Fruit fly (Drosophila melanogaster) whole organism, pupa: ENCODE data around the gene CG6283.
A peak's percentile ranks its signal among the peaks of the same experiment; 100 is the strongest.

Experiments
- CG10348 ChIP-seq: fragments of 200-800 bp; sonication (Bioruptor generic); IDR thresholded peaks from 2 replicates; pipeline ENCODE4 v1.3.6; 2022; ENCODE audit warnings: missing biosample characterization, missing genetic modification characterization
- CG12605 ChIP-seq: fragments of 200-800 bp; sonication (Bioruptor generic); IDR thresholded peaks from 2 replicates; pipeline ENCODE4 v1.3.6; 2022; ENCODE audit warnings: missing biosample characterization, missing genetic modification characterization
- CG13204 ChIP-seq: fragments of 200-800 bp; sonication (Bioruptor generic); optimal IDR thresholded peaks from 2 replicates; lab custom pipeline; 2018; ENCODE audit warnings: missing biosample characterization, mild to moderate bottlenecking, missing genetic modification characterization, moderate library complexity
- CG14655 ChIP-seq: fragments of 200-800 bp; sonication (Bioruptor generic); optimal IDR thresholded peaks from 3 replicates; lab custom pipeline; 2017; ENCODE audit warnings: mild to moderate bottlenecking, missing biosample characterization, missing genetic modification reagents, missing genetic modification characterization
- CG15710 ChIP-seq: fragments of 200-800 bp; sonication (Bioruptor generic); optimal IDR thresholded peaks from 2 replicates; lab custom pipeline; 2018; ENCODE audit warnings: missing biosample characterization, mild to moderate bottlenecking, missing genetic modification characterization, moderate library complexity
- CG17806 ChIP-seq: fragments of 200-800 bp; sonication (Bioruptor generic); optimal IDR thresholded peaks from 2 replicates; lab custom pipeline; 2018; ENCODE audit warnings: missing biosample characterization, mild to moderate bottlenecking, missing genetic modification characterization, moderate library complexity
- CG32121 ChIP-seq: fragments of 200-800 bp; sonication (Bioruptor generic); IDR thresholded peaks from 2 replicates; pipeline ENCODE4 v1.3.6; 2022; ENCODE audit warnings: missing biosample characterization, missing genetic modification characterization
- CG34367 ChIP-seq: fragments of 200-800 bp; sonication (Bioruptor generic); optimal IDR thresholded peaks from 2 replicates; lab custom pipeline; 2018; ENCODE audit warnings: missing biosample characterization, mild to moderate bottlenecking, missing genetic modification characterization
- CG4496 ChIP-seq: fragments of 200-800 bp; sonication (Bioruptor generic); IDR thresholded peaks from 3 replicates; pipeline ENCODE4 v1.3.6; 2022; ENCODE audit warnings: missing biosample characterization, missing genetic modification characterization
- CG8159 ChIP-seq: fragments of 200-800 bp; sonication (Bioruptor generic); optimal IDR thresholded peaks from 3 replicates; lab custom pipeline; 2018; ENCODE audit warnings: missing biosample characterization, mild to moderate bottlenecking, missing genetic modification characterization, moderate library complexity
- CG8301 ChIP-seq: fragments of 200-800 bp; sonication (Bioruptor generic); optimal IDR thresholded peaks from 2 replicates; lab custom pipeline; 2018; ENCODE audit warnings: missing biosample characterization, mild to moderate bottlenecking, missing genetic modification characterization
- CG9948 ChIP-seq: fragments of 200-800 bp; sonication (Bioruptor generic); optimal IDR thresholded peaks from 2 replicates; lab custom pipeline; 2018; ENCODE audit warnings: missing biosample characterization, mild to moderate bottlenecking, missing genetic modification characterization, moderate library complexity
- D1 ChIP-seq: fragments of 200-800 bp; sonication (Bioruptor generic); optimal IDR thresholded peaks from 2 replicates; lab custom pipeline; 2018; ENCODE audit warnings: missing biosample characterization, mild to moderate bottlenecking, missing genetic modification characterization, moderate library complexity
- EcR ChIP-seq: fragments of 200-800 bp; sonication (Bioruptor generic); optimal IDR thresholded peaks from 3 replicates; lab custom pipeline; 2019; ENCODE audit warnings: missing biosample characterization, missing genetic modification characterization, mild to moderate bottlenecking, moderate library complexity, missing genetic modification reagents
- Ets98B ChIP-seq: fragments of 200-800 bp; sonication (Bioruptor generic); IDR thresholded peaks from 2 replicates; pipeline ENCODE4 v1.3.6; 2022; ENCODE audit warnings: missing biosample characterization, missing genetic modification characterization
- Pif1A ChIP-seq: fragments of 200-800 bp; sonication (Bioruptor generic); optimal IDR thresholded peaks from 3 replicates; lab custom pipeline; 2016; ENCODE audit warnings: missing biosample characterization, missing genetic modification characterization
- Pif1B ChIP-seq: fragments of 200-800 bp; sonication (Bioruptor generic); optimal IDR thresholded peaks from 3 replicates; lab custom pipeline; 2016; ENCODE audit warnings: missing biosample characterization, missing genetic modification characterization
- Snoo ChIP-seq: fragments of 200-800 bp; sonication (Bioruptor generic); optimal IDR thresholded peaks from 3 replicates; lab custom pipeline; 2017; ENCODE audit warnings: missing biosample characterization, mild to moderate bottlenecking, missing genetic modification characterization, inconsistent platforms
- fd96Ca ChIP-seq: fragments of 200-800 bp; sonication (Bioruptor generic); IDR thresholded peaks from 3 replicates; pipeline ENCODE4 v1.3.6; 2022; ENCODE audit warnings: missing biosample characterization, missing genetic modification characterization
- gl ChIP-seq: fragments of 200-800 bp; sonication (Bioruptor generic); optimal IDR thresholded peaks from 2 replicates; lab custom pipeline; 2018; ENCODE audit warnings: missing biosample characterization, mild to moderate bottlenecking, missing genetic modification characterization
- rn ChIP-seq: fragments of 200-800 bp; sonication (Bioruptor generic); IDR thresholded peaks from 2 replicates; pipeline ENCODE4 v1.3.6; 2022; ENCODE audit warnings: missing biosample characterization, missing genetic modification characterization

Gene CG6283

DNA sequence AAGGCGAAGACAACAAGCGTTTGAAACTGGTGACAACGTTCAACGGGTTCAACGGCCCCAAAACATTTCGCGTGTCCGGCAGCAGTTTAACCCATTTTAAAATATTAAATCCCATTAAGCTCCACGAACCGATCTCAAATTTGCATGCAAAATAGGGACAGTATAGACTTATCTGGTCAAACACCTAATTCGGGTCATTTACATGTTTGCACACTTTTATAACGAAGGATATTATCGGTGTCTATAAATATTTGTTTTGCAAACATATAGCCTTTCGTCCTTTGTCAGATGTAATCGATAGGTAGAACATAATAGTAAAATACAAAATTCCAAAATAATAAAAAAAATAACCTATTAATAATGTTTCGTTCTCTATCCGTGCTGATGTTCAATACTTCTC, 40.7 kb upstream of the CG6283 start, which contains the start of gene CG34292:
TSS of gene CG34292 (plus strand) at position 301 of the 400 bp plus-strand sequence.
- TF ChIP-seq CG13204 (GFP tag; lab: Kevin White, UChicago) = no peak
- TF ChIP-seq Ets98B (GFP tag; lab: Robert Waterston, UW) = no peak
- no peak for TF ChIP-seq CG4496 (GFP tag; lab: Robert Waterston, UW)
- TF ChIP-seq fd96Ca (GFP tag; lab: Robert Waterston, UW) = no peak
- TF ChIP-seq CG14655 (GFP tag; lab: Kevin White, UChicago) = no peak
- TF ChIP-seq CG12605 = no peak
- TF ChIP-seq rn (GFP tag; lab: Robert Waterston, UW) = no peak
- no peak for TF ChIP-seq gl (tag; lab: Kevin White, UChicago)
- no peak for TF ChIP-seq CG10348
- TF ChIP-seq CG17806 (tag; lab: Kevin White, UChicago) = no peak
- no peak for TF ChIP-seq CG34367
- TF ChIP-seq CG15710 = no peak
- TF ChIP-seq Pif1B = no peak
- no peak for TF ChIP-seq CG32121 (GFP tag; lab: Robert Waterston, UW)

DNA sequence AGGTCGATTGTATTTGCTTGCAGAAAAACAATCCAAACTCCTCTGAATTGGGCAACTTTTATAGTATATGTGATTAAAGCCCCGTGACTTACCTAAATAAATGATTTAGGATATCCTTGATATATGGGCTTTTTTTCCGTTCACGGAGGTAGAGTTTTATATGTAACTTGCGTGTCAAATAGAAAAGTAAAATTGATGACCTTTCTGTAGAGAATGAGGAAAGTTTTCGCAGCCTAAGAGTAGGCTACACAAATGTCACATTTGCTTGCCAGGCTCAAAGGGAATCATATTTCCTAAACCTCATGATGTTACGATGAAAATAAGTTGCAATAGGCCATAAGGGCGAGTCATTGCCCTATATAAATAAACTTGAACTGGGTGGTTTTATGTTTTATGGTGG, 35.0 kb upstream of the CG6283 start:
- TF ChIP-seq CG17806 (tag; lab: Kevin White, UChicago) (no peak), rn (GFP tag; lab: Robert Waterston, UW) (no peak), CG14655 (GFP tag; lab: Kevin White, UChicago) (no peak), CG10348 (no peak), CG15710 (no peak), EcR (GFP tag; lab: Kevin White, UChicago) (no peak), D1 (no peak)

DNA sequence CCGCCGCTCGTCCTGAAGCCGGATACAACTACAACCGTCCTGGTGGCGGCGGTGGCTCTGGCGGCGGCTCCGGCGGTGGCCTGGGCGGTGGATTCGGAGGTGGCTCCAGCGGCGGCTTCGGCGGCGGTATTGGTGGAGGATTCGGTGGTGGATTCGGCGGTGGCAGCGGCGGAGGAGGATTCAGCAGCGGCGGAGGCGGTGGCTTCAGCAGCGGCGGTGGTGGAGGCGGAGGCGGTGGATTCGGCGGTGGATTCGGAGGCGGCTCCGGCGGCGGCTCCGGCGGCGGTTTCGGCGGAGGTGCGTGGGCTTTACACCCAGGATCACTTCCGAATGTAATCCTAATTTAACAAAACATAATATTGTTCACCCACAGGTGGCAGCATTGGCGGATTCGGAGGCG, 28.4 kb upstream of the CG6283 start:
- TF ChIP-seq CG32121 (GFP tag; lab: Robert Waterston, UW) = no peak
- TF ChIP-seq Pif1A (GFP tag; lab: Kevin White, UChicago) = no peak
- TF ChIP-seq Pif1B = no peak
- TF ChIP-seq, all 21 proteins: peak for 0

DNA sequence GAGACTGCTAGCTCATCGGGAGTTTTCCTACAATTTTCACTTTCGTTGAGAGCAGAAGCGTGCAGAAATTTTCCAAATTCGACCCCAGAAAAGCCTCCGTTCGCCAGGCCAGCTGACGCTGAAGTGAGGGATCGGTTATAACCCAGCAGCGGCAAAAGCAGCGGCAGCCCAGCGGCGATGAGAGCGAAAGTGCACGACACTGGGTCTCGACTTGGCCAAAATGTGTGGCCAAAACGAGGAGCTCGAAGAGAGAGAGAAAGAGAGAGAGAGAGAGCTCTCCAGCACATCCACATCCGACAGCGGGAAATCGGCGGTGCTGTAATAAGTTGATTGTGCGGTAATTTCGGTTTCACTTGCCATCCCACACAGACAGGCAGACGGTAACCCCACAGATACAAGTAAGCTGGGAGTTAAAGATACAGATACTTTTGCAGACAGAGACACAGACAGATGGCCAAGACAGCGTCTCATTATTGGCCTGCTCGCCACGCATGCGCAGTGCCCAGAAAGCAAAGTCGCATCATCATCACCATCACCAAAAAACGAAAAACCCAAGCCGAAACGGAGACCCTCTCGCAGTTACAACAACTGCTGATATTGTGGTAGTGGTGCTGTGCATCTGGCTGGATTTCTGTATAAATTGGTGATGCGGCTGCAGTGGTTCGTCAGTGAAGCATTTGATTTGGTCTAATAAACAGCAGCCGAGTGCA, 27.5 kb upstream of the CG6283 start, which contains the start of gene TwdlT:
TSS of gene TwdlT (plus strand) at position 660 of the 710 bp plus-strand sequence.
- peak; percentile 0 for TF ChIP-seq Snoo (tag; lab: Kevin White, UChicago)
- no peak for TF ChIP-seq CG34367

DNA sequence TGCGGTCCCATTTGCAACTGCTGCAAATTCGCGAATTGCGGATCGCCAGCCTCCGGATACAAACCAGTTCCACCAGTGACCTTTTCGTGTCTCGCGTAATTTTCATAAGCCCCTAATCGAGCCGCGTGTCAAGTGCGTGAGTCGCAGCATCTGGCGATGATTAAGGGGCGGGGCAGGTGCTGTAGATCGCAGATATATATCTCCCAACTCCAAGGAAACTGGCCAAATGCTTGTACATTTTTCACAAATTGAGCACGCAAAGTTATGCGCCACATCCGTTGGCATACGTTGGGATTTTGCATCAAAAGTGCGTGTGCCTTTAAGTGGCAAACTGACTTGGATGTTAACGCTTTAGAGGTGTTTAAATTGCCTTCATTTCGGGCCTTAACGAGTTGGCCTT, 18.9 kb upstream of the CG6283 start:
- no peak for TF ChIP-seq CG13204 (GFP tag; lab: Kevin White, UChicago)
- TF ChIP-seq CG17806 (tag; lab: Kevin White, UChicago) = no peak
- TF ChIP-seq CG8301 (tag; lab: Kevin White, UChicago) = no peak
- no peak for TF ChIP-seq CG15710
- TF ChIP-seq rn (GFP tag; lab: Robert Waterston, UW) = no peak
- TF ChIP-seq CG4496 (GFP tag; lab: Robert Waterston, UW) = no peak
- no peak for TF ChIP-seq Ets98B (GFP tag; lab: Robert Waterston, UW)
- TF ChIP-seq gl (tag; lab: Kevin White, UChicago) = no peak
- no peak for TF ChIP-seq CG8159 (tag; lab: Kevin White, UChicago)
- TF ChIP-seq fd96Ca (GFP tag; lab: Robert Waterston, UW) = no peak
- no peak for TF ChIP-seq Pif1A (GFP tag; lab: Kevin White, UChicago)
- no peak for TF ChIP-seq CG14655 (GFP tag; lab: Kevin White, UChicago)
- no peak for TF ChIP-seq Snoo (tag; lab: Kevin White, UChicago)
- no peak for TF ChIP-seq Pif1B
- no peak for TF ChIP-seq EcR (GFP tag; lab: Kevin White, UChicago)

DNA sequence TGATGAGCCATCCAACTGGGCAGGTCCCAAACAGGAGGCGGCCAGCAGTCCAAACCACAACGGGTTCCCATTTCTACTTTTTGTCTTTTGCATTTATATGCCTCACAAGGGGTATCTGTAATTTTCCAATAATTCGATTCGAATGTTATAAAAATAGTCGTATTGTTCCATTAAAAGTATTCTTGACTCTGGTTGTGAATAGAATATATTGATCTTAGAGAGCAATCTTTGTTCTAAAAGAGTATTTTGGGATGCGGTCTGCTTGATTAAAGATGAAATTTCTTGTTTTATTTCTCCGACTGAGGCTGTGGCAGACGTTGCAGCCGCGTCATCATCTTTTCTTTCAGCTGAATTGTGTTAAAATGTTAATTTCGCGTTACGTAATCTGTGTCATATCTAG, 12.8 kb upstream of the CG6283 start:
- TF ChIP-seq D1 (no peak), rn (GFP tag; lab: Robert Waterston, UW) (no peak), CG12605 (no peak), CG17806 (tag; lab: Kevin White, UChicago) (no peak), EcR (GFP tag; lab: Kevin White, UChicago) (no peak), CG9948 (tag; lab: Kevin White, UChicago) (no peak), gl (tag; lab: Kevin White, UChicago) (no peak), CG32121 (GFP tag; lab: Robert Waterston, UW) (no peak), CG8159 (tag; lab: Kevin White, UChicago) (no peak), CG14655 (GFP tag; lab: Kevin White, UChicago) (peak; percentile 50), Ets98B (GFP tag; lab: Robert Waterston, UW) (0 out of 2 replicates have a peak, but pooled peaks have one; percentile 22), CG34367 (no peak), CG4496 (GFP tag; lab: Robert Waterston, UW) (0 out of 3 replicates have a peak, but pooled peaks have one; percentile 17), Pif1B (no peak), Snoo (tag; lab: Kevin White, UChicago) (no peak), Pif1A (GFP tag; lab: Kevin White, UChicago) (no peak), CG10348 (no peak), CG8301 (tag; lab: Kevin White, UChicago) (peak; percentile 55), fd96Ca (GFP tag; lab: Robert Waterston, UW) (no peak)
- TF ChIP-seq, all 21 proteins: peak for 4
